Worm (Caenorhabditis elegans): ENCODE measurements around the gene T14B4.19.

DNA sequence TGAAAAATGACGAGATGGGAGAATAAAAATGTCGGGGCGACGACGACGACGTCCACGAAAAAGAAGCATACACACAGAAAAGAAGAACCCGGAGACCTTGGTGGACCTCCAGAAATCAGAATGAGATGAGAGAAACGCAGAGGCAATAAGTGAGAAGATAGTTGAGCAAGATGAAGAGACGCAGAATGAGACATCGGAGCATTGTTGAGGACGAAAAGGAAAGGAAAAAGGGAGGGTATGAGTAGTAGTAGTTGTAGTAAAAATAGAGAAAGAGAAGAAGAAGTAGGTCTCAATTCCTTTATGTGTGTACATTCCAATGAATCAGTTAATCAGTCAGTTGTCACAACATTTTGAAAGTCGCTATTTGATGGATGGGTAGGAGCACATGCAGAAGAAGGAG, 16.6 kb upstream of the T14B4.19 start, which contains the start of gene T14B4.8:
- no peak for TF ChIP-seq ztf-11 (tag; optimal IDR thresholded peaks at IDR 0.05)
- TF ChIP-seq sem-2 (GFP tag; optimal IDR thresholded peaks at IDR 0.05): no peak
- no peak for TF ChIP-seq blmp-1 (tag; optimal IDR thresholded peaks at IDR 0.05)
- no peak for TF ChIP-seq unc-39 (tag; optimal IDR thresholded peaks at IDR 0.05)
- TF ChIP-seq lin-13 (tag; optimal IDR thresholded peaks at IDR 0.05): no peak
- TF ChIP-seq lsy-2 (tag; optimal IDR thresholded peaks at IDR 0.05): no peak
- TF ChIP-seq snpc-4 (tag; optimal IDR thresholded peaks at IDR 0.05): no peak
- TF ChIP-seq mab-5 (tag; optimal IDR thresholded peaks at IDR 0.05): no peak
- TF ChIP-seq ceh-83 (GFP tag; optimal IDR thresholded peaks at IDR 0.05): no peak

All from whole organism, mixed stage, embryonic.